Worm (Caenorhabditis elegans): ENCODE results near the gene grp-1.
A peak's percentile ranks its signal among the peaks of the same experiment; 100 is the strongest.

grp-1 gene

ce11 chrIII:8067798-8068197 is 17.7 kb upstream of the grp-1 start:
- TF ChIP-seq egl-27 (tag; optimal IDR thresholded peaks at IDR 0.05) (no peak), aha-1 (tag) (peak; percentile 93)

ce11 chrIII:8069206-8069605 is 16.3 kb upstream of the grp-1 start:
- TF ChIP-seq php-3 (GFP tag; IDR thresholded peaks at IDR 0.05), result no peak
- TF ChIP-seq lsy-2 (tag; optimal IDR thresholded peaks at IDR 0.05), result no peak
- TF ChIP-seq T26A8.4 (GFP tag; IDR thresholded peaks at IDR 0.05), result no peak
- no peak for TF ChIP-seq daf-19 (GFP tag; conservative IDR thresholded peaks at IDR 0.05)
- no peak for TF ChIP-seq egl-27 (tag; optimal IDR thresholded peaks at IDR 0.05)
- TF ChIP-seq nhr-28 (tag; optimal IDR thresholded peaks at IDR 0.05), result no peak
- TF ChIP-seq dmd-9 (GFP tag; IDR thresholded peaks at IDR 0.05), result no peak
- TF ChIP-seq ceh-20 (GFP tag; IDR thresholded peaks at IDR 0.05), result no peak
- TF ChIP-seq F44E2.7 (GFP tag; IDR thresholded peaks at IDR 0.05), result no peak
- TF ChIP-seq lin-13 (GFP tag; optimal IDR thresholded peaks at IDR 0.05), result no peak
- no peak for TF ChIP-seq ztf-7 (tag; optimal IDR thresholded peaks at IDR 0.05)
- TF ChIP-seq aly-2 (tag; optimal IDR thresholded peaks at IDR 0.05), result no peak
- TF ChIP-seq ceh-44 (GFP tag; IDR thresholded peaks at IDR 0.05), result no peak
- TF ChIP-seq T20F7.1 (GFP tag; optimal IDR thresholded peaks at IDR 0.05), result no peak
- TF ChIP-seq lin-39 (tag; optimal IDR thresholded peaks at IDR 0.05), result no peak
- no peak for TF ChIP-seq hlh-30 (tag; optimal IDR thresholded peaks at IDR 0.05; ENCODE audit: insufficient read depth)
- no peak for TF ChIP-seq nhr-76 (tag; optimal IDR thresholded peaks at IDR 0.05)
- no peak for TF ChIP-seq mdl-1 (tag; optimal IDR thresholded peaks at IDR 0.05)
- no peak for TF ChIP-seq madf-9 (GFP tag; conservative IDR thresholded peaks at IDR 0.05)
- no peak for TF ChIP-seq nhr-42 (GFP tag; IDR thresholded peaks at IDR 0.05)
- peak in 1 of 2 experiments; percentile 95 for TF ChIP-seq unc-62 (GFP tag; optimal IDR thresholded peaks at IDR 0.05 in 1 of 2)
- TF ChIP-seq unc-62 (tag; optimal IDR thresholded peaks at IDR 0.05), result no peak
- TF ChIP-seq lin-38 (GFP tag; IDR thresholded peaks at IDR 0.05), result no peak
- TF ChIP-seq lim-7 (GFP tag; IDR thresholded peaks at IDR 0.05), result peak; percentile 50; the same call in 1 of the 2 replicates
- TF ChIP-seq ZK546.5 (tag; optimal IDR thresholded peaks at IDR 0.05), result no peak
- no peak for TF ChIP-seq pqm-1 (tag; optimal IDR thresholded peaks at IDR 0.05)
- TF ChIP-seq saeg-2 (GFP tag; IDR thresholded peaks at IDR 0.05), result no peak
- TF ChIP-seq daf-16 (GFP tag; optimal IDR thresholded peaks at IDR 0.05), result no peak
- no peak for TF ChIP-seq daf-16 (tag; optimal IDR thresholded peaks at IDR 0.05)
- no peak for TF ChIP-seq nhr-41 (GFP tag; IDR thresholded peaks at IDR 0.05)
- TF ChIP-seq zip-11 (GFP tag; IDR thresholded peaks at IDR 0.05), result no peak
- no peak for TF ChIP-seq nhr-111 (GFP tag; optimal IDR thresholded peaks at IDR 0.05)
- TF ChIP-seq egl-43 (GFP tag; IDR thresholded peaks at IDR 0.05), result peak; percentile 48; the same call in 1 of the 2 replicates
- TF ChIP-seq nhr-6 (tag; optimal IDR thresholded peaks at IDR 0.05), result no peak
- 0 out of 2 replicates have a peak, but pooled peaks have one; percentile 28 for TF ChIP-seq Y48G9A.11 (GFP tag; IDR thresholded peaks at IDR 0.05)
- TF ChIP-seq fkh-10 (GFP tag; optimal IDR thresholded peaks at IDR 0.05), result no peak
- TF ChIP-seq dve-1 (tag; optimal IDR thresholded peaks at IDR 0.05; ENCODE audit: insufficient read depth), result no peak
- no peak for TF ChIP-seq F49E8.2 (tag; optimal IDR thresholded peaks at IDR 0.05; ENCODE audit: borderline replicate concordance)
- no peak for TF ChIP-seq ceh-62 (tag; optimal IDR thresholded peaks at IDR 0.05)
- TF ChIP-seq aha-1 (tag), result no peak
- no peak for TF ChIP-seq ama-1 (optimal IDR thresholded peaks at IDR 0.05)
- no peak for TF ChIP-seq skn-1 (tag; optimal IDR thresholded peaks at IDR 0.05)
- TF ChIP-seq vab-7 (GFP tag; IDR thresholded peaks at IDR 0.05), result peak; percentile 38; the same call in 1 of the 2 replicates
- no peak for TF ChIP-seq zfp-2 (tag; optimal IDR thresholded peaks at IDR 0.05)
- no peak for TF ChIP-seq zag-1 (tag; optimal IDR thresholded peaks at IDR 0.05)
- TF ChIP-seq nhr-48 (tag; optimal IDR thresholded peaks at IDR 0.05), result no peak
- no peak for TF ChIP-seq nhr-77 (tag; optimal IDR thresholded peaks at IDR 0.05)
- no peak for TF ChIP-seq ceh-28 (tag; optimal IDR thresholded peaks at IDR 0.05)
- TF ChIP-seq arid-1 (GFP tag; conservative IDR thresholded peaks at IDR 0.05), result 0 out of 2 replicates have a peak, but pooled peaks have one; percentile 23
- TF ChIP-seq mxl-3 (GFP tag; optimal IDR thresholded peaks at IDR 0.05), result no peak
- 0 out of 2 replicates have a peak, but pooled peaks have one; percentile 57 for TF ChIP-seq dmd-8 (GFP tag; IDR thresholded peaks at IDR 0.05)

Measured in whole organism, L4 larva.